Fruit fly (Drosophila melanogaster): ENCODE results near the gene p38c.

DNA sequence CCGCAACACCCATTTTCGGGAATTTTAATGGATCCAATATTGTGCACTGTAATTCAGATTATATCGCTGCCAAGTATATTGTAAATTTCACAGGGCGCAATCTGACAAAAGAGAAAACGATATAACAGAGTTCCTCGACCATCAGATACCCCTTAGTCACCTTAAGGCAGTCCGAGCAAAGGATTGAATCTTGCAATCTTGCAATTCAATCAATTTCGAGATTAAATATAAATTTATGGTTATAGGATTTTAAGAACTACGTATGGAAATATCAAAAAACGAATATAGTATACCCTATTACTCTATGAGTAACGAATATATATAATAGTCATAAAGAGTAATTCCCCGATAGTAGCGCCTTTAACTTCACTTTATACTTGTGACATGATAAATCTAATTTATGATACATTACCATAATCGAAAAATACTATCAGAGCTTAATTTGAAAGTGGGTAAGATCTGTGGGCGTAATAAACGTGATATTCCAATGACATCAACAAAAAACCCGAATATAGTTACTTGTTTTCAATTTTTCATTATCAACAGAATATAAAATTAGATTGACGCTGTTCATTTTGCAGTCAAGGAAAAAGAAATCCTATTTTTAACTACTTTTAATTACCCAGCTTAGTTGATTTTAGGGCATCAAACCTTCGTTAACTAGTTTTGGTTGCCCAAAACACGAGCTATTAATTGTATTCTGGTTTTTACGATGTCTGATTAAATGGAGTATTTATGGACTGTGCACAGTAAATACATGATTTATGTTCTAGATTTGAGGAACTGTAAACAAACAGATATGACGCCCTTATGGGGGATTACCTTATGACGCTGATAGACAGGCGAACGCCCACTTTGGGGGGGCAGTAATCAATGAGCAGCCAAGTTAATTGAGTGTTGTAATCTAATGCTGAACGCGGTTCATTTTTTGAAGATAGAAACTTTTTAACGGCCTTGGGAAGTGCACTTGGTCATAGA, 11.2 kb downstream of the p38c start:
- TF ChIP-seq CG15514 (GFP tag; optimal IDR thresholded peaks at IDR 0.05), result no peak
- no peak for TF ChIP-seq CG15269 (tag; optimal IDR thresholded peaks at IDR 0.05)
- TF ChIP-seq zen2 (GFP tag; IDR thresholded peaks at IDR 0.05; ENCODE audit: partially characterized antibody), result no peak

Data from whole organism, embryonic.